Fruit fly (Drosophila melanogaster) whole organism, wandering third instar larva: Measurements from ENCODE around the gene mRpL32.
A peak's percentile ranks its signal among the peaks of the same experiment; 100 is the strongest.

ENCODE experiments used
- Abd-B ChIP-seq: fragments of >200 bp; optimal IDR thresholded peaks from 2 replicates; lab custom pipeline; 2017; ENCODE audit warnings: missing biosample characterization, missing genetic modification characterization
- Hr83 ChIP-seq: fragments of 200-300 bp; sonication (Bioruptor generic); optimal IDR thresholded peaks from 2 replicates; lab custom pipeline; 2016; ENCODE audit warnings: missing biosample characterization, mild to moderate bottlenecking, missing genetic modification characterization, moderate library complexity; ENCODE audit not compliant: poor library complexity, severe bottlenecking
- N ChIP-seq: fragments of >200 bp; optimal IDR thresholded peaks from 2 replicates; lab custom pipeline; 2018; ENCODE audit warnings: missing biosample characterization, missing external identifiers, missing genetic modification characterization
- Vsx2 ChIP-seq: fragments of 200-300, 225-300 bp; sonication (Bioruptor generic); optimal IDR thresholded peaks from 2 replicates; lab custom pipeline; 2018; ENCODE audit warnings: missing biosample characterization, missing genetic modification characterization; ENCODE audit not compliant: partially characterized antibody
- brk ChIP-seq: fragments of 200-800 bp; sonication (Bioruptor generic); optimal IDR thresholded peaks from 2 replicates; lab custom pipeline; 2016; ENCODE audit warnings: missing biosample characterization, mild to moderate bottlenecking, missing genetic modification characterization
- dmrt93B ChIP-seq: fragments of 200-800 bp; sonication (Bioruptor generic); optimal IDR thresholded peaks from 2 replicates; lab custom pipeline; 2018; ENCODE audit warnings: missing biosample characterization, mild to moderate bottlenecking, missing genetic modification characterization
- ey ChIP-seq: fragments of 200-800 bp; sonication (Bioruptor generic); optimal IDR thresholded peaks from 2 replicates; lab custom pipeline; 2016; ENCODE audit warnings: missing biosample characterization, missing genetic modification characterization
- foxo ChIP-seq, 2 experiments: fragments of 200-800 bp; sonication (Bioruptor generic); optimal IDR thresholded peaks; 2 replicates in 1 of 2; 3 replicates in 1 of 2; lab custom pipeline; 2016 to 2017; ENCODE audit warnings: missing biosample characterization in 2 of 2, missing genetic modification characterization in 2 of 2
- pan ChIP-seq: fragments of >200 bp; optimal IDR thresholded peaks from 2 replicates; lab custom pipeline; 2017
- sv ChIP-seq: fragments of 200-800 bp; sonication (Bioruptor generic); optimal IDR thresholded peaks from 3 replicates; lab custom pipeline; 2016; ENCODE audit warnings: missing biosample characterization, missing genetic modification characterization

Gene mRpL32

DNA sequence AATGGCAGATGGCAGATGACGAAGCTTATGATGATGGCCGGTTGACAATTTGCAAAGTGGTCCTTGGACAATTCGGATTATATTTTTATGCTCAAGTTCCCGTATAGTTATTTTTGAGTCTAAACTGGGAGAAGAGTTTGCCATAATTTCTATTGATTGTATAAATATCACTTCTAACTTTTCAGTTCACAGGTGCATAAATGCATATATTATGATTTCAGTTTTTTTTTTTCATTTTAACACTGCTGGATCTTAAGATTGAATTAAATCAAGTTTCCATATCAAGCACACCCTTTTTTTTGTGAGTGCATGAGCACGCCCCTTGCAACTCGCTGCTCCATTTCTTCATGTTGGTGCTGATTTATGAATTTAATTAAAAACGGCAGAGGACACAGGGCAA is 44.3 kb downstream of the mRpL32 start (continued):
- no peak for TF ChIP-seq N
- TF ChIP-seq sv: no peak
- peak in 1 of 2 experiments; percentile 53 for TF ChIP-seq foxo (GFP tag; optimal IDR thresholded peaks at IDR 0.05; lab: Kevin White, UChicago)
- TF ChIP-seq ey (GFP tag; lab: Kevin White, UChicago): peak; percentile 57
- no peak for TF ChIP-seq pan (lab: Kevin White, UChicago)
- no peak for TF ChIP-seq brk (GFP tag; lab: Kevin White, UChicago)
- TF ChIP-seq Hr83: no peak
- TF ChIP-seq Abd-B (GFP tag; lab: Kevin White, UChicago): no peak

DNA sequence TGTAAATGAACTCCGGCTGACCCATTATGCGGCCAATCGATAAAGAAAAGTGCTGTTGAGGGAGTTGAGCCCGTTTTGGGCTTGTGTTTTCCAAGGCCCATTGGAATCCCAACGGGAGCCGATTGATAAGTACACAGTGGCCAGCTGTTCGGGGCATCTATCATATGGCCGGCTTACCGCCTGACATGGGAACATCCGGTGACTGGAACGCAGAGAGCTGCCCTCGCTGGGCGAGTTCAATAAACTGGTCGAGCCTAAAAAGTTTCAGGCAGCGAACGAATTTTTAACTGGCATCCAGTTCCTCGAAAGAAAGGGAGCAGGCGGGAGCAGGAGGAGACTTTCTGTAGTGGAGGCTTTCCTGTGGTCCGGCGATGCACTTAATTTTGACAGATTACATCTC is 48.9 kb downstream of the mRpL32 start:
- TF ChIP-seq dmrt93B (GFP tag; lab: Kevin White, UChicago) (no peak), Vsx2 (GFP tag; lab: Kevin White, UChicago) (peak; percentile 30)
- TF ChIP-seq, all 38 proteins: peak for 1
